Worm (Caenorhabditis elegans) whole organism, L2 larva: ENCODE measurements around the gene Y6E2A.1.
"Not testable (repeated sequence)": the region's sequence is repeated elsewhere in the genome, so short reads cannot be mapped to it uniquely, and the experiment has no call there.

Experiments used
- F13H6.1 ChIP-seq: sonication (generic microtip); optimal IDR thresholded peaks from 2 replicates; lab custom pipeline; 2016; ENCODE audit warnings: missing genetic modification characterization, missing compliant biosample characterization
- R02D3.7 ChIP-seq: fragments of 150-350 bp; optimal IDR thresholded peaks from 2 replicates; lab custom pipeline; 2014; ENCODE audit warnings: missing biosample characterization, missing genetic modification characterization
- aly-2 ChIP-seq: fragments of 150-350 bp; optimal IDR thresholded peaks from 2 replicates; lab custom pipeline; 2014; ENCODE audit warnings: missing biosample characterization, missing genetic modification characterization
- blmp-1 ChIP-seq: sonication (generic microtip); optimal IDR thresholded peaks from 2 replicates; lab custom pipeline; 2017; ENCODE audit warnings: missing genetic modification characterization, mild to moderate bottlenecking, missing compliant biosample characterization, antibody characterized with exemption, moderate library complexity; ENCODE audit not compliant: insufficient read depth
- ceh-82 ChIP-seq: fragments of 150-350 bp; optimal IDR thresholded peaks from 2 replicates; lab custom pipeline; 2014; ENCODE audit warnings: missing biosample characterization, missing genetic modification characterization
- crh-2 ChIP-seq: sonication (generic microtip); optimal IDR thresholded peaks from 2 replicates; lab custom pipeline; 2017; ENCODE audit warnings: missing biosample characterization, missing genetic modification characterization
- dmd-4 ChIP-seq: sonication (generic microtip); optimal IDR thresholded peaks from 2 replicates; lab custom pipeline; 2017; ENCODE audit warnings: missing biosample characterization, missing genetic modification characterization
- elt-1 ChIP-seq: fragments of 150-350 bp; optimal IDR thresholded peaks from 2 replicates; lab custom pipeline; 2014; ENCODE audit warnings: missing biosample characterization, missing genetic modification characterization
- elt-3 ChIP-seq: sonication (generic microtip); optimal IDR thresholded peaks from 2 replicates; lab custom pipeline; 2017; ENCODE audit warnings: missing biosample characterization, missing genetic modification characterization
- fos-1 ChIP-seq: fragments of 150-350 bp; optimal IDR thresholded peaks from 2 replicates; lab custom pipeline; 2014; ENCODE audit warnings: missing biosample characterization, missing genetic modification characterization
- lin-13 ChIP-seq: fragments of 150-350 bp; optimal IDR thresholded peaks from 2 replicates; lab custom pipeline; 2014; ENCODE audit warnings: missing biosample characterization, missing genetic modification reagents, missing genetic modification characterization
- lin-39 ChIP-seq: fragments of 150-350 bp; optimal IDR thresholded peaks from 2 replicates; lab custom pipeline; 2014; ENCODE audit warnings: missing biosample characterization, missing genetic modification reagents, missing genetic modification characterization
- lsy-2 ChIP-seq, 2 experiments: fragments of 150-350 bp in 1 of 2; sonication (generic microtip) in 1 of 2; optimal IDR thresholded peaks; 2 replicates each; lab custom pipeline; 2014 to 2017; ENCODE audit warnings: missing biosample characterization in 2 of 2, missing genetic modification characterization in 2 of 2
- mab-5 ChIP-seq: fragments of 150-350 bp; optimal IDR thresholded peaks from 2 replicates; lab custom pipeline; 2014; ENCODE audit warnings: missing biosample characterization, missing genetic modification characterization
- nhr-10 ChIP-seq: sonication (generic microtip); optimal IDR thresholded peaks from 2 replicates; lab custom pipeline; 2017; ENCODE audit warnings: missing biosample characterization, missing genetic modification characterization
- nhr-12 ChIP-seq: fragments of 150-350 bp; optimal IDR thresholded peaks from 2 replicates; lab custom pipeline; 2014; ENCODE audit warnings: missing biosample characterization, missing genetic modification characterization
- nhr-129 ChIP-seq: fragments of 150-350 bp; optimal IDR thresholded peaks from 2 replicates; lab custom pipeline; 2014; ENCODE audit warnings: missing biosample characterization, missing genetic modification characterization
- nhr-21 ChIP-seq: fragments of 150-350 bp; optimal IDR thresholded peaks from 2 replicates; lab custom pipeline; 2014; ENCODE audit warnings: missing biosample characterization, missing genetic modification characterization
- nhr-23 ChIP-seq: fragments of 150-350 bp; optimal IDR thresholded peaks from 2 replicates; lab custom pipeline; 2014; ENCODE audit warnings: missing biosample characterization, missing genetic modification reagents, missing genetic modification characterization
- nhr-237 ChIP-seq: fragments of 150-350 bp; optimal IDR thresholded peaks from 2 replicates; lab custom pipeline; 2014; ENCODE audit warnings: missing biosample characterization, missing genetic modification characterization
- nhr-25 ChIP-seq: fragments of 150-350 bp; sonication (generic microtip); optimal IDR thresholded peaks from 3 replicates; lab custom pipeline; 2014; ENCODE audit warnings: missing biosample characterization, missing genetic modification characterization
- nhr-6 ChIP-seq: fragments of 150-350 bp; optimal IDR thresholded peaks from 2 replicates; lab custom pipeline; 2014; ENCODE audit warnings: missing biosample characterization, missing genetic modification characterization
- peb-1 ChIP-seq: fragments of 150-350 bp; optimal IDR thresholded peaks from 2 replicates; lab custom pipeline; 2014; ENCODE audit warnings: missing biosample characterization, missing genetic modification characterization
- sem-4 ChIP-seq: fragments of 150-350 bp; optimal IDR thresholded peaks from 2 replicates; lab custom pipeline; 2014; ENCODE audit warnings: missing biosample characterization, missing genetic modification reagents, missing genetic modification characterization
- sma-3 ChIP-seq: sonication (generic microtip); optimal IDR thresholded peaks from 2 replicates; lab custom pipeline; 2016; ENCODE audit warnings: missing genetic modification reagents, missing genetic modification characterization, missing compliant biosample characterization
- snpc-4 ChIP-seq: fragments of 150-350 bp; optimal IDR thresholded peaks from 2 replicates; lab custom pipeline; 2014; ENCODE audit warnings: missing biosample characterization, missing genetic modification characterization
- unc-39 ChIP-seq: fragments of 150-350 bp; optimal IDR thresholded peaks from 2 replicates; lab custom pipeline; 2014; ENCODE audit warnings: missing biosample characterization, missing genetic modification characterization
- unc-55 ChIP-seq: fragments of 150-350 bp; sonication (generic microtip); optimal IDR thresholded peaks from 3 replicates; lab custom pipeline; 2014; ENCODE audit warnings: missing biosample characterization, missing genetic modification reagents, missing genetic modification characterization
- unc-62 ChIP-seq: fragments of 150-350 bp; optimal IDR thresholded peaks from 2 replicates; lab custom pipeline; 2014; ENCODE audit warnings: missing biosample characterization, missing genetic modification reagents, missing genetic modification characterization
- ztf-1 ChIP-seq: fragments of 200-800 bp; sonication (Bioruptor generic); conservative IDR thresholded peaks from 2 replicates; pipeline ENCODE4 v1.3.6; 2022; ENCODE audit warnings: missing genetic modification characterization, missing compliant biosample characterization
- ztf-11 ChIP-seq: sonication (generic microtip); optimal IDR thresholded peaks from 2 replicates; lab custom pipeline; 2017; ENCODE audit warnings: missing biosample characterization, missing genetic modification characterization
- ztf-4 ChIP-seq: fragments of 150-350 bp; optimal IDR thresholded peaks from 2 replicates; lab custom pipeline; 2014; ENCODE audit warnings: missing biosample characterization, missing genetic modification characterization

The Y6E2A.1 gene

ce11 chrV:15685599-15685998 is 24.7 kb downstream of the Y6E2A.1 start, which contains the start of gene nhr-196:
Gene nhr-196, plus strand, starts transcription at chrV:15685716.
- TF ChIP-seq unc-55 = no peak
- TF ChIP-seq elt-1 (tag; lab: Kevin White, UChicago) = no peak
- no peak for TF ChIP-seq ztf-11 (tag; lab: Kevin White, UChicago)
- no peak for TF ChIP-seq snpc-4 (tag; lab: Kevin White, UChicago)
- no peak for TF ChIP-seq R02D3.7

- TF ChIP-seq unc-39 (tag; lab: Kevin White, UChicago) (no peak), nhr-21 (tag; lab: Kevin White, UChicago) (no peak), elt-1 (tag; lab: Kevin White, UChicago) (no peak), mab-5 (no peak), aly-2 (tag; lab: Kevin White, UChicago) (no peak), lin-39 (tag; lab: Kevin White, UChicago) (no peak), ceh-82 (tag; lab: Kevin White, UChicago) (no peak), nhr-6 (tag; lab: Kevin White, UChicago) (no peak), sma-3 (GFP tag; lab: Kevin White, UChicago) (no peak), peb-1 (no peak), ztf-1 (no peak), nhr-129 (no peak)
These were observed 33.1 kb downstream of the Y6E2A.1 start, which contains the start of gene nhr-52 for ce11 chrV:15677222-15677621. Gene nhr-52, plus strand, starts transcription at chrV:15677522.

DNA sequence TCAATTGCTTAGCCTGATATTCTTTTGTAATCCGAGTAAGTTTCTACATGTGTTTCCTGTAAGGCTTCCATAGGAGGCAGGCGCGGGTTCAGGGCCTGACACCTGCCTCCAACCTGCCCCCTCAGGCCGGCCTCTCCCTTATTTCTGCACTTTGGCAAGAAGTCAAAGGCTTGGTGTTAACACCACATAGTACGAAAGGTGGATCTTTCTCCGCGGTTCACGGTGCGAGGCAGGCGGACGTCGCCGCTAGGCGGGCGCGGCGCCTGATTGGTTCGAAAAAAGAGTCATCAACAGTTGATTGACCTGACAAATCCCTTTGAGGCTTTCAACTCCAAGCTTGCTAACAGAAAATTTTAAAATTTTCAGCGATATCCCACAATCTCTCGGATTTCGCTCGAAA is 35.4 kb downstream of the Y6E2A.1 start:
- TF ChIP-seq nhr-12 (no peak), lsy-2 (tag; optimal IDR thresholded peaks at IDR 0.05; lab: Kevin White, UChicago) (no peak), unc-39 (tag; lab: Kevin White, UChicago) (no peak), lin-39 (tag; lab: Kevin White, UChicago) (no peak), nhr-10 (tag; lab: Kevin White, UChicago) (no peak), sem-4 (tag; lab: Kevin White, UChicago) (no peak), lin-13 (GFP tag; lab: Kevin White, UChicago) (no peak), unc-55 (no peak), nhr-6 (tag; lab: Kevin White, UChicago) (no peak), nhr-23 (no peak), fos-1 (tag; lab: Kevin White, UChicago) (no peak)

ce11 chrV:15673707-15674106 is 36.6 kb downstream of the Y6E2A.1 start, which contains the start of gene nhr-51:
Gene nhr-51, plus strand, starts transcription at chrV:15674007.
- TF ChIP-seq unc-62 (no peak), R02D3.7 (no peak), sem-4 (tag; lab: Kevin White, UChicago) (no peak), nhr-25 (tag; lab: Kevin White, UChicago) (no peak), elt-1 (tag; lab: Kevin White, UChicago) (no peak), ceh-82 (tag; lab: Kevin White, UChicago) (no peak), nhr-237 (no peak), blmp-1 (tag; lab: Kevin White, UChicago) (no peak), F13H6.1 (tag; lab: Kevin White, UChicago) (no peak), ztf-11 (tag; lab: Kevin White, UChicago) (no peak), mab-5 (no peak), ztf-1 (no peak), ztf-4 (tag; lab: Kevin White, UChicago) (no peak), dmd-4 (no peak)

DNA sequence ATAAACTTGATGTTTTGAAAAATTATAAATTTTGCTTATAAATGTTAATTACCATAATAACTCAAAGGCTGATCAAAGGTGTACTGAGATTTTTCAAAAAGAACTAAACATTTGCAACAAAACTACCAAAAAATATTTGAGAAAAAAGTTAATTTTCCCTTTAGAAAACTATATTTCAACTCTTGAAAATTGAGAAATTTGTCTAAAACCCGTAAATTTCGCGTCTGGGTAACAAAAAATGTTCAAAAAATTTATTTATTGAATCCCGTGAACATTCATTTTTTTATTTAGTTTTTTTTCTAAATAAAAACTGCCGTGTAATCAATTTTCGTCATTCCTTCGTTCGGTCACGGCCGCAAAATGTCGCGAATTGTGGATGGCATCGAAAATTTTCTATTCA is 40.2 kb downstream of the Y6E2A.1 start, which contains the start of gene K06B4.15:
TSS of gene K06B4.15 (plus strand) at position 301 of the 400 bp plus-strand sequence.
- TF ChIP-seq elt-3, ztf-1, unc-62: not testable (repeated sequence)

DNA sequence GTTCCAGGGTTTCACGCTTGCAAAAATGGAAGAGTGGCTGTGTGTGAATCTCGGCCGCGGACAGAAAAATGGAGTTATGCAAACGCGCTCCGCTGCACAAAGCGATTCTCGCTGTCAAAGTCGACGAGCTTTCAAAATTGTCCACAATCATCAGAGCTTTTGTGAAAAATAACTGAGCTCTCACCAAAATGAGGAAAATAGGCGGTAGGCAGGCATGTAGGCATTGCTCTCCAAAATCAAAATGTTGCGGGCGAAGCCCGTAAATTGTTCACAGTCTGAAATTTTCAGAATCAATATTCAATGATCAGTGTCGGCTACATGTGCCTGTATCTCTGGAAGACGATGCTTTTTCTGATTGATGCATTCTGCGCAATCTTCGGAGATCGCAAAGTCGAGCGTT is 41.4 kb downstream of the Y6E2A.1 start, which contains the start of gene K06B4.4:
TSS of gene K06B4.4 (plus strand) at position 301 of the 400 bp plus-strand sequence.
- TF ChIP-seq crh-2 (no peak), lin-13 (GFP tag; lab: Kevin White, UChicago) (no peak)
